Fruit fly (Drosophila melanogaster) whole organism, embryonic: Measurements from ENCODE around the gene CG10959.

Experiments used
- BEAF-32 ChIP-seq: fragments of 200-800 bp; sonication (Bioruptor generic); optimal IDR thresholded peaks from 3 replicates; lab custom pipeline; 2017; ENCODE audit warnings: missing biosample characterization, missing genetic modification characterization, mild to moderate bottlenecking, moderate library complexity, missing genetic modification reagents
- BtbVII ChIP-seq: fragments of 200-800 bp; sonication (Bioruptor generic); optimal IDR thresholded peaks from 3 replicates; lab custom pipeline; 2017; ENCODE audit warnings: missing biosample characterization, mild to moderate bottlenecking, missing genetic modification characterization
- CG1024 ChIP-seq: fragments of 200-800 bp; sonication (Bioruptor generic); IDR thresholded peaks from 2 replicates; pipeline ENCODE4 v1.3.6; 2022; ENCODE audit warnings: missing biosample characterization, missing genetic modification characterization
- CG11085 ChIP-seq: fragments of 200-800 bp; sonication (Bioruptor generic); IDR thresholded peaks from 2 replicates; pipeline ENCODE4 v1.3.6; 2022; ENCODE audit warnings: missing biosample characterization, missing genetic modification characterization
- CG12391 ChIP-seq: fragments of 200-800 bp; sonication (Bioruptor generic); optimal IDR thresholded peaks from 3 replicates; lab custom pipeline; 2018; ENCODE audit warnings: missing biosample characterization, mild to moderate bottlenecking, missing genetic modification characterization, moderate library complexity
- CG12744 ChIP-seq: fragments of 200-800 bp; sonication (Bioruptor generic); optimal IDR thresholded peaks from 2 replicates; lab custom pipeline; 2016; ENCODE audit warnings: missing biosample characterization, missing genetic modification characterization
- CG12769 ChIP-seq: fragments of 200-800 bp; sonication (Bioruptor generic); optimal IDR thresholded peaks from 2 replicates; lab custom pipeline; 2019; ENCODE audit warnings: missing biosample characterization, mild to moderate bottlenecking, missing genetic modification characterization, moderate library complexity
- CG13296 ChIP-seq: fragments of 200-800 bp; sonication (Bioruptor generic); optimal IDR thresholded peaks from 3 replicates; lab custom pipeline; 2018; ENCODE audit warnings: missing biosample characterization, mild to moderate bottlenecking, missing genetic modification characterization
- CG1529 ChIP-seq: fragments of 200-800 bp; sonication (Bioruptor generic); optimal IDR thresholded peaks from 3 replicates; lab custom pipeline; 2018; ENCODE audit warnings: missing biosample characterization, missing genetic modification characterization
- CG16813 ChIP-seq: fragments of 200-800 bp; sonication (Bioruptor generic); IDR thresholded peaks from 3 replicates; pipeline ENCODE4 v1.3.6; 2022; ENCODE audit warnings: missing biosample characterization, missing genetic modification characterization; ENCODE audit not compliant: partially characterized antibody
- CG16815 ChIP-seq: fragments of 200-800 bp; sonication (Bioruptor generic); optimal IDR thresholded peaks from 3 replicates; lab custom pipeline; 2017; ENCODE audit warnings: missing biosample characterization, mild to moderate bottlenecking, missing genetic modification characterization
- CG16863 ChIP-seq: fragments of 200-800 bp; sonication (Bioruptor generic); optimal IDR thresholded peaks from 3 replicates; lab custom pipeline; 2016; ENCODE audit warnings: missing biosample characterization, missing genetic modification characterization
- CG17912 ChIP-seq: fragments of 200-800 bp; sonication (Bioruptor generic); optimal IDR thresholded peaks from 2 replicates; lab custom pipeline; 2018; ENCODE audit warnings: missing biosample characterization, mild to moderate bottlenecking, missing genetic modification characterization
- CG18011 ChIP-seq: fragments of 200-800 bp; sonication (Bioruptor generic); optimal IDR thresholded peaks from 2 replicates; lab custom pipeline; 2017; ENCODE audit warnings: missing biosample characterization, missing genetic modification characterization, mild to moderate bottlenecking, moderate library complexity, missing genotype
- CG3281 ChIP-seq: fragments of 200-800 bp; sonication (Bioruptor generic); optimal IDR thresholded peaks from 3 replicates; lab custom pipeline; 2017; ENCODE audit warnings: missing biosample characterization, mild to moderate bottlenecking, missing genetic modification characterization
- CG33213 ChIP-seq: fragments of 200-800 bp; sonication (Bioruptor generic); optimal IDR thresholded peaks from 3 replicates; lab custom pipeline; 2016; ENCODE audit warnings: missing biosample characterization, missing genetic modification characterization
- CG3407 ChIP-seq: fragments of 200-800 bp; sonication (Bioruptor generic); optimal IDR thresholded peaks from 2 replicates; lab custom pipeline; 2018; ENCODE audit warnings: missing biosample characterization, mild to moderate bottlenecking, missing genetic modification characterization
- CG34224 ChIP-seq: fragments of 200-800 bp; sonication (Bioruptor generic); IDR thresholded peaks from 3 replicates; pipeline ENCODE4 v1.3.6; 2022; ENCODE audit warnings: missing biosample characterization, missing genetic modification characterization; ENCODE audit not compliant: partially characterized antibody
- CG6254 ChIP-seq: fragments of 200-800 bp; sonication (Bioruptor generic); optimal IDR thresholded peaks from 3 replicates; lab custom pipeline; 2017; ENCODE audit warnings: mild to moderate bottlenecking, missing biosample characterization, missing genetic modification reagents, missing genetic modification characterization
- CG6765 ChIP-seq: fragments of 200-800 bp; sonication (Bioruptor generic); optimal IDR thresholded peaks from 3 replicates; lab custom pipeline; 2017; ENCODE audit warnings: missing biosample characterization, mild to moderate bottlenecking, missing genetic modification characterization
- CG7372 ChIP-seq: fragments of 200-800 bp; sonication (Bioruptor generic); IDR thresholded peaks from 2 replicates; pipeline ENCODE4 v1.3.6; 2022; ENCODE audit warnings: missing biosample characterization, missing genetic modification characterization
- CG7556 ChIP-seq: fragments of 200-800 bp; sonication (Bioruptor generic); optimal IDR thresholded peaks from 2 replicates; lab custom pipeline; 2017; ENCODE audit warnings: missing biosample characterization, mild to moderate bottlenecking, missing genetic modification characterization
- CG7745 ChIP-seq: fragments of 200-800 bp; sonication (Bioruptor generic); optimal IDR thresholded peaks from 2 replicates; lab custom pipeline; 2018; ENCODE audit warnings: missing biosample characterization, mild to moderate bottlenecking, missing genetic modification characterization, moderate library complexity
- CG8089 ChIP-seq: fragments of 200-800 bp; sonication (Bioruptor generic); optimal IDR thresholded peaks from 3 replicates; lab custom pipeline; 2016; ENCODE audit warnings: missing biosample characterization, missing genetic modification characterization
- Dad ChIP-seq: fragments of 200-800 bp; sonication (Bioruptor generic); optimal IDR thresholded peaks from 3 replicates; lab custom pipeline; 2016; ENCODE audit warnings: missing biosample characterization, missing genetic modification characterization
- Deaf1 ChIP-seq: fragments of 200-800 bp; optimal IDR thresholded peaks from 3 replicates; lab custom pipeline; 2019; ENCODE audit warnings: missing biosample characterization, mild to moderate bottlenecking, missing genetic modification characterization, moderate library complexity
- Dip2 ChIP-seq: fragments of 200-800 bp; sonication (Bioruptor generic); IDR thresholded peaks from 2 replicates; pipeline ENCODE4 v1.3.6; 2022; ENCODE audit warnings: missing biosample characterization, missing genetic modification characterization
- Dip3 ChIP-seq: fragments of 200-800 bp; sonication (Bioruptor generic); optimal IDR thresholded peaks from 3 replicates; lab custom pipeline; 2016; ENCODE audit warnings: missing biosample characterization, missing genetic modification characterization
- Doc2 ChIP-seq: fragments of 200-800 bp; sonication (Bioruptor generic); IDR thresholded peaks from 2 replicates; pipeline ENCODE4 v1.3.6; 2022; ENCODE audit warnings: missing biosample characterization, missing genetic modification characterization
- Fer2 ChIP-seq: fragments of 200-800 bp; sonication (Bioruptor generic); optimal IDR thresholded peaks from 2 replicates; lab custom pipeline; 2018; ENCODE audit warnings: missing biosample characterization, mild to moderate bottlenecking, missing genetic modification characterization, moderate library complexity
- H2.0 ChIP-seq: fragments of 200-800 bp; sonication (Bioruptor generic); IDR thresholded peaks from 2 replicates; pipeline ENCODE4 v1.3.6; 2022; ENCODE audit warnings: missing biosample characterization, missing genetic modification characterization
- Hr39 ChIP-seq: fragments of >200 bp; optimal IDR thresholded peaks from 2 replicates; lab custom pipeline; 2017
- MESR4 ChIP-seq: fragments of 200-800 bp; sonication (Bioruptor generic); optimal IDR thresholded peaks from 2 replicates; lab custom pipeline; 2018; ENCODE audit warnings: missing biosample characterization, mild to moderate bottlenecking, missing genetic modification characterization, moderate library complexity
- Max ChIP-seq: fragments of 200-800 bp; sonication (Bioruptor generic); optimal IDR thresholded peaks from 2 replicates; lab custom pipeline; 2016; ENCODE audit warnings: missing biosample characterization, mild to moderate bottlenecking, missing genetic modification characterization
- Oli ChIP-seq: fragments of 200-800 bp; sonication (Bioruptor generic); optimal IDR thresholded peaks from 2 replicates; lab custom pipeline; 2018; ENCODE audit warnings: missing biosample characterization, mild to moderate bottlenecking, missing genetic modification characterization, moderate library complexity
- Side ChIP-seq: fragments of 200-800 bp; sonication (Bioruptor generic); optimal IDR thresholded peaks from 2 replicates; lab custom pipeline; 2016; ENCODE audit warnings: missing biosample characterization, missing genetic modification characterization
- Stat92E ChIP-seq, 3 experiments: fragments of >200 bp in 2 of 3; fragments of 200-800 bp in 1 of 3; sonication (Bioruptor generic) in 1 of 3; optimal IDR thresholded peaks; 2 replicates each; lab custom pipeline; 2017 to 2019; ENCODE audit warnings: missing biosample characterization in 3 of 3, missing genetic modification characterization in 3 of 3, mild to moderate bottlenecking in 1 of 3, moderate library complexity in 1 of 3
- TFAM ChIP-seq: fragments of 200-800 bp; sonication (Bioruptor generic); optimal IDR thresholded peaks from 2 replicates; lab custom pipeline; 2017; ENCODE audit warnings: missing biosample characterization, missing genetic modification characterization, inconsistent platforms
- Trl ChIP-seq, 3 experiments: fragments of >200 bp in 2 of 3; fragments of 200-800 bp in 1 of 3; sonication (Bioruptor generic) in 1 of 3; optimal IDR thresholded peaks; 2 replicates in 1 of 3; 3 replicates in 2 of 3; lab custom pipeline; 2016 to 2017; ENCODE audit warnings: missing biosample characterization in 1 of 3, missing genetic modification characterization in 1 of 3
- danr ChIP-seq: fragments of 200-800 bp; sonication (Bioruptor generic); IDR thresholded peaks from 2 replicates; pipeline ENCODE4 v1.3.6; 2022; ENCODE audit warnings: missing biosample characterization, missing genetic modification characterization
- dmrt11E ChIP-seq: fragments of 200-800 bp; sonication (Bioruptor generic); optimal IDR thresholded peaks from 3 replicates; lab custom pipeline; 2018; ENCODE audit warnings: missing biosample characterization, mild to moderate bottlenecking, missing genetic modification characterization, moderate library complexity
- ewg ChIP-seq: fragments of 200-800 bp; sonication (Bioruptor generic); optimal IDR thresholded peaks from 3 replicates; lab custom pipeline; 2017; ENCODE audit warnings: mild to moderate bottlenecking, missing biosample characterization, missing genetic modification reagents, missing genetic modification characterization
- gcm2 ChIP-seq: fragments of 200-800 bp; sonication (Bioruptor generic); optimal IDR thresholded peaks from 2 replicates; lab custom pipeline; 2016; ENCODE audit warnings: missing biosample characterization, missing genetic modification characterization
- grau ChIP-seq: fragments of 200-800 bp; optimal IDR thresholded peaks from 3 replicates; lab custom pipeline; 2019; ENCODE audit warnings: missing biosample characterization, mild to moderate bottlenecking, missing genetic modification characterization, moderate library complexity
- h ChIP-seq: fragments of >200 bp; optimal IDR thresholded peaks from 2 replicates; lab custom pipeline; 2017
- schlank ChIP-seq: fragments of 200-800 bp; sonication (Bioruptor generic); optimal IDR thresholded peaks from 2 replicates; lab custom pipeline; 2018; ENCODE audit warnings: missing biosample characterization, mild to moderate bottlenecking, missing genetic modification characterization
- shn ChIP-seq: fragments of 200-800 bp; sonication (Bioruptor generic); optimal IDR thresholded peaks from 3 replicates; lab custom pipeline; 2016; ENCODE audit warnings: missing biosample characterization, missing genetic modification characterization
- stwl ChIP-seq: fragments of 200-800 bp; sonication (Bioruptor generic); optimal IDR thresholded peaks from 3 replicates; lab custom pipeline; 2018; ENCODE audit warnings: missing biosample characterization, mild to moderate bottlenecking, missing genetic modification characterization, moderate library complexity
- tin ChIP-seq: fragments of 200-800 bp; sonication (Bioruptor generic); optimal IDR thresholded peaks from 3 replicates; lab custom pipeline; 2016; ENCODE audit warnings: missing biosample characterization, missing genetic modification characterization
- wek ChIP-seq: fragments of 200-800 bp; sonication (Bioruptor generic); optimal IDR thresholded peaks from 3 replicates; lab custom pipeline; 2018; ENCODE audit warnings: missing biosample characterization, mild to moderate bottlenecking, missing genetic modification characterization, moderate library complexity

The CG10959 gene

DNA sequence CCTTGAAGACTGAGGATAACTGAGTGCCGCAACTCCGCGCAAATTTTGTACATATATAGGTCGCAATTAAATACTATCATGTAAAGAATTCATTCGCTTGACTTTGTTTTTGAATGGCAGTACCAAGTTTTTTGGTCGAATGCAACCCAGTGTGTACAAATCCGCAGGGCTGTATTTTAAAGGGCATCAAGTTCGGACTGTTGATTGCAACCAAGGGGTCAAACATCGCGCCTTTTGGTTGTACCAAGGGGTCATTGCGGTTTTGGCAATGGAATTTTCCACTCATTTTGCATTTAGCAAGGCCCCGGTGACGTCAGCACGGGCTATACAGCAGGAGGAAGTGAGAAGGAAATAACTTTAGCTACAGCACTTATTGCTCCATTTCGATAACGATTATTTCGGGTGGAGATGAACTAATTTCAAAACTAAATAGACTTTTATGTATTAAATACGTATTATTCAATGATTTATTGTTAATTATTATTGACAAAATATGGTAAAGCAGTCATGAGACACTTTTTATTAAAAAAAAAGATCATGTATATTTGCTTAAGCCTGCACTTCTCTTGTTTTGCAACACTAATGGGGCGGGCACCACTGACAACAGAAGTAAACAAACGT lies 16.8 kb upstream of the CG10959 start, which contains the start of gene CG10958 (continued):
- TF ChIP-seq CG3407, result peak; percentile 20
- TF ChIP-seq shn (GFP tag; lab: Kevin White, UChicago), result no peak
- peak; percentile 64 for TF ChIP-seq CG7556 (GFP tag; lab: Kevin White, UChicago)
- TF ChIP-seq tin (GFP tag; lab: Kevin White, UChicago), result peak; percentile 64
- TF ChIP-seq Dip2 (GFP tag; lab: Robert Waterston, UW), result no peak
- TF ChIP-seq CG16813 (GFP tag; lab: Robert Waterston, UW), result no peak
- no peak for TF ChIP-seq CG1529 (GFP tag; lab: Kevin White, UChicago)
- peak; percentile 59 for TF ChIP-seq grau (tag; lab: Kevin White, UChicago)
- no peak for TF ChIP-seq CG6254 (GFP tag; lab: Kevin White, UChicago)
- TF ChIP-seq Deaf1, result no peak
- TF ChIP-seq CG17912 (GFP tag; lab: Kevin White, UChicago), result no peak
- peak; percentile 53 for TF ChIP-seq Max (GFP tag; lab: Kevin White, UChicago)
- TF ChIP-seq gcm2 (GFP tag; lab: Kevin White, UChicago), result no peak
- peak; percentile 61 for TF ChIP-seq stwl (tag; lab: Kevin White, UChicago)
- TF ChIP-seq CG16815 (GFP tag; lab: Kevin White, UChicago), result peak; percentile 13
- TF ChIP-seq BEAF-32, result peak; percentile 39
- TF ChIP-seq CG12744 (GFP tag; lab: Kevin White, UChicago), result no peak
- TF ChIP-seq TFAM (GFP tag; lab: Kevin White, UChicago), result no peak
- 0 out of 2 replicates have a peak, but pooled peaks have one; percentile 7 for TF ChIP-seq H2.0 (GFP tag; lab: Robert Waterston, UW)
- TF ChIP-seq CG16863 (GFP tag; lab: Kevin White, UChicago), result peak; percentile 15
- TF ChIP-seq CG11085 (GFP tag; lab: Robert Waterston, UW), result no peak
- TF ChIP-seq Doc2 (GFP tag; lab: Robert Waterston, UW), result no peak
- TF ChIP-seq h (lab: Kevin White, UChicago), result no peak
- peak; percentile 35 for TF ChIP-seq Dad (GFP tag; lab: Kevin White, UChicago)
- peak; percentile 27 for TF ChIP-seq Oli (tag; lab: Kevin White, UChicago)
- TF ChIP-seq CG7745 (tag; lab: Kevin White, UChicago), result no peak
- no peak for TF ChIP-seq Hr39 (lab: Kevin White, UChicago)
- no peak for TF ChIP-seq schlank
- no peak for TF ChIP-seq CG34224 (GFP tag; lab: Robert Waterston, UW)
- TF ChIP-seq CG3281 (GFP tag; lab: Kevin White, UChicago), result peak; percentile 33
- TF ChIP-seq MESR4 (GFP tag; lab: Kevin White, UChicago), result peak; percentile 68
- no peak for TF ChIP-seq BtbVII
- TF ChIP-seq Dip3, result peak; percentile 19
- TF ChIP-seq CG1024 (GFP tag; lab: Robert Waterston, UW), result no peak
- no peak for TF ChIP-seq danr
- TF ChIP-seq ewg (GFP tag; lab: Kevin White, UChicago), result no peak
- TF ChIP-seq CG18011 (GFP tag; lab: Kevin White, UChicago), result peak; percentile 60
- TF ChIP-seq CG8089 (GFP tag; lab: Kevin White, UChicago), result no peak
- TF ChIP-seq dmrt11E, result peak; percentile 33
- no peak for TF ChIP-seq CG12769 (tag; lab: Kevin White, UChicago)
- no peak for TF ChIP-seq Side (GFP tag; lab: Kevin White, UChicago)
- TF ChIP-seq CG7372, result no peak
- TF ChIP-seq wek, result no peak
- peak; percentile 61 for TF ChIP-seq CG13296
- TF ChIP-seq Fer2 (tag; lab: Kevin White, UChicago), result peak; percentile 18
- TF ChIP-seq Trl (optimal IDR thresholded peaks at IDR 0.05; lab: Kevin White, UChicago), result no peak
- peak; percentile 12 for TF ChIP-seq Trl (GFP tag; optimal IDR thresholded peaks at IDR 0.05; lab: Kevin White, UChicago)
- TF ChIP-seq Stat92E (GFP tag; optimal IDR thresholded peaks at IDR 0.05; lab: Kevin White, UChicago), result no peak
- no peak for TF ChIP-seq CG33213 (GFP tag; lab: Kevin White, UChicago)
- peak; percentile 80 for TF ChIP-seq CG12391 (tag; lab: Kevin White, UChicago)
- no peak for TF ChIP-seq CG6765 (GFP tag; lab: Kevin White, UChicago)
